Fruit fly (Drosophila melanogaster) S2 (cell line): Measurements from ENCODE around the gene Wnk.

Source experiments
- CG8478 ChIP-seq: fragments of >200 bp; optimal IDR thresholded peaks from 2 replicates; lab custom pipeline; 2018
- CTCF ChIP-seq, 2 experiments: fragments of >200 bp; optimal IDR thresholded peaks; 2 replicates each; lab custom pipeline; 2018

dm6 chr3L:21529108-21529507, 25.6 kb downstream of the Wnk start, which contains the start of gene Arv1:
- TF ChIP-seq CTCF (optimal IDR thresholded peaks at IDR 0.05; lab: Kevin White, UChicago) (no peak), CG8478 (lab: Kevin White, UChicago) (no peak)
